Worm (Caenorhabditis elegans): Measurements from ENCODE around the gene srd-11.
A peak's percentile ranks its signal among the peaks of the same experiment; 100 is the strongest.

DNA sequence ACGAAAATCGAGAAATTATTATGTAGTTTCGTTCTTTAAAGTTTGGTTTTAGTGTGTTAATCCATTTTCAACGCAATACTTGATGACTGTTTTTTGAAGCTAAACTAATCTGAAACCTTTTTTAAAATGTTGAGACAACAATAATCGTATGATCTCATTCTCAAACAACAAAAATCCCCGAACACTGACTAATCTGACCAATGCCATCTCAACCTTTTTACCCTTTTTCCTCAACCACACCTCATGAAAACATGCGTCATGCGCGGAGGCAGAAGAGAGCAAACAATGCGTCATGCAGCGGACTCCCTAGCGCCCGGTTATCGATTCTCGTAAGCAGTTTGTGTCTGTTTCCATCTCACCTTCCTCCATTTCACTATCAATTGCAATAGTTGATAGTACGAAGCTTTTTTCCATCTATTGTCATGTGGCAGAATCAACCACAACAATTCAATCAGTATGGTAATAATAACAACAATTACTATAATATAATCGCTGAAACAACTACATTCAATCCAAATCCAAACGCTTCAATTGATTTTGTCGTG lies 47.9 kb downstream of the srd-11 start, which contains the start of gene C50B8.4:
- no peak for TF ChIP-seq nhr-42 (GFP tag; IDR thresholded peaks at IDR 0.05)
- no peak for TF ChIP-seq zag-1 (tag; optimal IDR thresholded peaks at IDR 0.05)
- TF ChIP-seq ztf-7 (tag; optimal IDR thresholded peaks at IDR 0.05): no peak
- no peak for TF ChIP-seq fos-1 (tag; optimal IDR thresholded peaks at IDR 0.05)
- TF ChIP-seq nhr-6 (tag; optimal IDR thresholded peaks at IDR 0.05): peak; percentile 61
- TF ChIP-seq lin-39 (tag; optimal IDR thresholded peaks at IDR 0.05): no peak
- no peak for TF ChIP-seq ama-1 (optimal IDR thresholded peaks at IDR 0.05)
- no peak for TF ChIP-seq ztf-11 (tag; optimal IDR thresholded peaks at IDR 0.05)
- peak; percentile 63 for TF ChIP-seq hlh-30 (tag; optimal IDR thresholded peaks at IDR 0.05; ENCODE audit: insufficient read depth)

All from whole organism, L4 larva.